Worm (Caenorhabditis elegans) whole organism, late embryonic: ENCODE results near the gene ins-19.

ENCODE experiments used
- K02D7.2 ChIP-seq: sonication (generic microtip); optimal IDR thresholded peaks from 2 replicates; lab custom pipeline; 2017; ENCODE audit warnings: mild to moderate bottlenecking, missing genetic modification characterization, missing compliant biosample characterization
- T23F11.4 ChIP-seq: fragments of 200-800 bp; sonication (Bioruptor generic); optimal IDR thresholded peaks from 2 replicates; lab custom pipeline; 2018; ENCODE audit warnings: mild to moderate bottlenecking, missing genetic modification characterization, missing compliant biosample characterization
- ama-1 ChIP-seq: fragments of 150-350 bp; optimal IDR thresholded peaks from 2 replicates; lab custom pipeline; 2014
- ceh-6 ChIP-seq: fragments of 200-800 bp; sonication (Bioruptor generic); optimal IDR thresholded peaks from 2 replicates; lab custom pipeline; 2018; ENCODE audit warnings: mild to moderate bottlenecking, missing genetic modification characterization, missing compliant biosample characterization
- che-1 ChIP-seq: sonication (generic microtip); optimal IDR thresholded peaks from 2 replicates; lab custom pipeline; 2016; ENCODE audit warnings: mild to moderate bottlenecking, missing genetic modification characterization, missing compliant biosample characterization
- hlh-15 ChIP-seq: sonication (generic microtip); optimal IDR thresholded peaks from 2 replicates; lab custom pipeline; 2016; ENCODE audit warnings: missing genetic modification characterization, missing compliant biosample characterization
- lim-6 ChIP-seq: sonication (generic microtip); optimal IDR thresholded peaks from 2 replicates; lab custom pipeline; 2016; ENCODE audit warnings: missing genetic modification characterization, missing compliant biosample characterization
- nfya-1 ChIP-seq: sonication (generic microtip); optimal IDR thresholded peaks from 2 replicates; lab custom pipeline; 2017; ENCODE audit warnings: missing genetic modification characterization, mild to moderate bottlenecking, missing compliant biosample characterization, antibody characterized with exemption, moderate library complexity
- nhr-11 ChIP-seq: fragments of 150-350 bp; optimal IDR thresholded peaks from 2 replicates; lab custom pipeline; 2014; ENCODE audit warnings: missing biosample characterization, missing genetic modification characterization
- pha-4 ChIP-seq: fragments of 150-350 bp; optimal IDR thresholded peaks from 2 replicates; lab custom pipeline; 2018; ENCODE audit warnings: missing biosample characterization, missing genetic modification reagents, missing genetic modification characterization
- pqm-1 ChIP-seq: sonication (generic microtip); optimal IDR thresholded peaks from 2 replicates; lab custom pipeline; 2016; ENCODE audit warnings: missing genetic modification characterization, missing compliant biosample characterization
- pros-1 ChIP-seq: fragments of 150-350 bp; optimal IDR thresholded peaks from 2 replicates; lab custom pipeline; 2014; ENCODE audit warnings: missing biosample characterization, missing genetic modification reagents, missing genetic modification characterization
- zip-5 ChIP-seq: sonication (generic microtip); optimal IDR thresholded peaks from 2 replicates; lab custom pipeline; 2016; ENCODE audit warnings: missing genetic modification characterization, missing compliant biosample characterization

- TF ChIP-seq ceh-6 (GFP tag; lab: Kevin White, UChicago) (no peak), pqm-1 (tag; lab: Kevin White, UChicago) (no peak), zip-5 (tag; lab: Kevin White, UChicago) (no peak), pha-4 (tag; lab: Kevin White, UChicago) (no peak), nfya-1 (tag; lab: Kevin White, UChicago) (no peak), lim-6 (tag; lab: Kevin White, UChicago) (no peak), ama-1 (lab: Kevin White, UChicago) (no peak), hlh-15 (no peak), che-1 (tag; lab: Kevin White, UChicago) (no peak), K02D7.2 (no peak), nhr-11 (tag; lab: Kevin White, UChicago) (no peak), pros-1 (tag; lab: Kevin White, UChicago) (no peak), T23F11.4 (no peak)
These were observed 16.7 kb downstream of the ins-19 start for ce11 chrII:3109533-3109932.
